Fruit fly (Drosophila melanogaster) whole organism, embryonic: ENCODE data around the gene CG43731.

Experiments used
- Bteb2 ChIP-seq: fragments of 200-800 bp; sonication (Bioruptor generic); optimal IDR thresholded peaks from 2 replicates; lab custom pipeline; 2016; ENCODE audit warnings: missing biosample characterization, missing genetic modification characterization
- CG10274 ChIP-seq: fragments of 200-800 bp; sonication (Bioruptor generic); optimal IDR thresholded peaks from 3 replicates; lab custom pipeline; 2017; ENCODE audit warnings: missing biosample characterization, mild to moderate bottlenecking, missing genetic modification characterization
- CG10543 ChIP-seq: fragments of 200-800 bp; sonication (Bioruptor generic); optimal IDR thresholded peaks from 3 replicates; lab custom pipeline; 2017; ENCODE audit warnings: missing biosample characterization, mild to moderate bottlenecking, missing genetic modification characterization, moderate library complexity
- CG11723 ChIP-seq: fragments of 200-800 bp; sonication (Bioruptor generic); optimal IDR thresholded peaks from 2 replicates; lab custom pipeline; 2017; ENCODE audit warnings: missing biosample characterization, mild to moderate bottlenecking, missing genetic modification characterization
- CG12744 ChIP-seq: fragments of 200-800 bp; sonication (Bioruptor generic); optimal IDR thresholded peaks from 2 replicates; lab custom pipeline; 2016; ENCODE audit warnings: missing biosample characterization, missing genetic modification characterization
- CG12942 ChIP-seq: fragments of 200-800 bp; sonication (Bioruptor generic); optimal IDR thresholded peaks from 3 replicates; lab custom pipeline; 2016; ENCODE audit warnings: missing biosample characterization, missing genetic modification characterization
- CG15479 ChIP-seq: fragments of 200-800 bp; sonication (Bioruptor generic); optimal IDR thresholded peaks from 3 replicates; lab custom pipeline; 2019; ENCODE audit warnings: missing biosample characterization, mild to moderate bottlenecking, missing genetic modification characterization, moderate library complexity
- CG15514 ChIP-seq: fragments of 200-800 bp; sonication (Bioruptor generic); optimal IDR thresholded peaks from 3 replicates; lab custom pipeline; 2017; ENCODE audit warnings: missing biosample characterization, missing genetic modification characterization, mild to moderate bottlenecking, moderate library complexity, missing genetic modification reagents
- CG15601 ChIP-seq: fragments of 200-800 bp; sonication (Bioruptor generic); optimal IDR thresholded peaks from 3 replicates; lab custom pipeline; 2019; ENCODE audit warnings: missing biosample characterization, mild to moderate bottlenecking, missing genetic modification characterization, moderate library complexity
- CG17829 ChIP-seq: fragments of 200-800 bp; optimal IDR thresholded peaks from 2 replicates; lab custom pipeline; 2019; ENCODE audit warnings: missing biosample characterization, mild to moderate bottlenecking, missing genetic modification characterization, moderate library complexity
- CG17912 ChIP-seq: fragments of 200-800 bp; sonication (Bioruptor generic); optimal IDR thresholded peaks from 2 replicates; lab custom pipeline; 2018; ENCODE audit warnings: missing biosample characterization, mild to moderate bottlenecking, missing genetic modification characterization
- CG18599 ChIP-seq: fragments of 200-800 bp; sonication (Bioruptor generic); optimal IDR thresholded peaks from 3 replicates; lab custom pipeline; 2017; ENCODE audit warnings: missing biosample characterization, missing genetic modification characterization, mild to moderate bottlenecking, moderate library complexity, missing genetic modification reagents
- CG30403 ChIP-seq: fragments of 200-800 bp; sonication (Bioruptor generic); optimal IDR thresholded peaks from 3 replicates; lab custom pipeline; 2016; ENCODE audit warnings: missing biosample characterization, missing genetic modification characterization
- CG3281 ChIP-seq: fragments of 200-800 bp; sonication (Bioruptor generic); optimal IDR thresholded peaks from 3 replicates; lab custom pipeline; 2017; ENCODE audit warnings: missing biosample characterization, mild to moderate bottlenecking, missing genetic modification characterization
- CG34422 ChIP-seq: fragments of 200-800 bp; sonication (Bioruptor generic); IDR thresholded peaks from 3 replicates; pipeline ENCODE4 v1.3.6; 2022; ENCODE audit warnings: missing biosample characterization, missing genetic modification characterization
- CG8281 ChIP-seq: fragments of 200-800 bp; sonication (Bioruptor generic); optimal IDR thresholded peaks from 2 replicates; lab custom pipeline; 2018; ENCODE audit warnings: missing biosample characterization, mild to moderate bottlenecking, missing genetic modification characterization, moderate library complexity
- CG8290 ChIP-seq, 3 experiments: fragments of 200-800 bp; sonication (Bioruptor generic); optimal IDR thresholded peaks; 2 replicates each; lab custom pipeline; 2016 to 2019; ENCODE audit warnings: missing biosample characterization in 3 of 3, missing genetic modification characterization in 3 of 3, mild to moderate bottlenecking in 2 of 3, moderate library complexity in 1 of 3
- CG8924 ChIP-seq: fragments of 200-800 bp; optimal IDR thresholded peaks from 3 replicates; lab custom pipeline; 2019; ENCODE audit warnings: missing biosample characterization, mild to moderate bottlenecking, missing genetic modification characterization, moderate library complexity
- Dbx ChIP-seq: fragments of 200-800 bp; sonication (Bioruptor generic); IDR thresholded peaks from 3 replicates; pipeline ENCODE4 v1.3.6; 2022; ENCODE audit warnings: missing biosample characterization, missing genetic modification characterization
- Fer2 ChIP-seq: fragments of 200-800 bp; sonication (Bioruptor generic); optimal IDR thresholded peaks from 2 replicates; lab custom pipeline; 2018; ENCODE audit warnings: missing biosample characterization, mild to moderate bottlenecking, missing genetic modification characterization, moderate library complexity
- HLHmδ ChIP-seq: fragments of 200-800 bp; sonication (Bioruptor generic); optimal IDR thresholded peaks from 2 replicates; lab custom pipeline; 2018; ENCODE audit warnings: missing biosample characterization, mild to moderate bottlenecking, missing genetic modification characterization, moderate library complexity
- Hr3 ChIP-seq: fragments of 200-800 bp; sonication (Bioruptor generic); optimal IDR thresholded peaks from 3 replicates; lab custom pipeline; 2016; ENCODE audit warnings: missing biosample characterization, missing genetic modification characterization
- MBD-R2 ChIP-seq: fragments of 200-800 bp; sonication (Bioruptor generic); IDR thresholded peaks from 2 replicates; pipeline ENCODE4 v1.3.6; 2022; ENCODE audit warnings: missing biosample characterization, missing genetic modification characterization
- Mes4 ChIP-seq: fragments of 200-800 bp; sonication (Bioruptor generic); optimal IDR thresholded peaks from 2 replicates; lab custom pipeline; 2016; ENCODE audit warnings: missing biosample characterization, missing genetic modification characterization
- NC2β ChIP-seq: fragments of 200-800 bp; sonication (Bioruptor generic); optimal IDR thresholded peaks from 2 replicates; lab custom pipeline; 2016; ENCODE audit warnings: missing biosample characterization, missing genetic modification characterization
- NK7.1 ChIP-seq: fragments of 200-800 bp; sonication (Bioruptor generic); optimal IDR thresholded peaks from 3 replicates; lab custom pipeline; 2016; ENCODE audit warnings: missing biosample characterization, missing genetic modification characterization
- PHDP ChIP-seq: fragments of 200-800 bp; sonication (Bioruptor generic); optimal IDR thresholded peaks from 3 replicates; lab custom pipeline; 2018; ENCODE audit warnings: missing biosample characterization, mild to moderate bottlenecking, missing genetic modification characterization, moderate library complexity
- Side ChIP-seq: fragments of 200-800 bp; sonication (Bioruptor generic); optimal IDR thresholded peaks from 2 replicates; lab custom pipeline; 2016; ENCODE audit warnings: missing biosample characterization, missing genetic modification characterization
- Xbp1 ChIP-seq: fragments of 200-800 bp; sonication (Bioruptor generic); optimal IDR thresholded peaks from 3 replicates; lab custom pipeline; 2016; ENCODE audit warnings: missing biosample characterization, mild to moderate bottlenecking, missing genetic modification characterization
- al ChIP-seq: fragments of 200-800 bp; sonication (Bioruptor generic); IDR thresholded peaks from 2 replicates; pipeline ENCODE4 v1.3.6; 2022; ENCODE audit warnings: missing biosample characterization, missing genetic modification characterization
- cato ChIP-seq: fragments of 200-800 bp; sonication (Bioruptor generic); optimal IDR thresholded peaks from 2 replicates; lab custom pipeline; 2016; ENCODE audit warnings: missing biosample characterization, missing genetic modification characterization, borderline replicate concordance
- chm ChIP-seq: fragments of 200-800 bp; sonication (Bioruptor generic); IDR thresholded peaks from 2 replicates; pipeline ENCODE4 v1.3.6; 2022; ENCODE audit warnings: missing biosample characterization, missing genetic modification characterization
- dmrt11E ChIP-seq: fragments of 200-800 bp; sonication (Bioruptor generic); optimal IDR thresholded peaks from 3 replicates; lab custom pipeline; 2018; ENCODE audit warnings: missing biosample characterization, mild to moderate bottlenecking, missing genetic modification characterization, moderate library complexity
- emc ChIP-seq: fragments of 200-800 bp; sonication (Bioruptor generic); optimal IDR thresholded peaks from 2 replicates; lab custom pipeline; 2016; ENCODE audit warnings: missing biosample characterization, missing genetic modification characterization
- esg ChIP-seq: fragments of 200-800 bp; sonication (Bioruptor generic); conservative IDR thresholded peaks from 2 replicates; pipeline ENCODE4 v1.3.6; 2022; ENCODE audit warnings: missing biosample characterization, missing genetic modification characterization
- eve ChIP-seq, 2 experiments: fragments of >200 bp; optimal IDR thresholded peaks; 2 replicates each; lab custom pipeline; 2017; ENCODE audit warnings: missing biosample characterization in 2 of 2, missing genetic modification characterization in 2 of 2
- fd102C ChIP-seq: fragments of 200-800 bp; sonication (Bioruptor generic); optimal IDR thresholded peaks from 2 replicates; lab custom pipeline; 2018; ENCODE audit warnings: missing biosample characterization, mild to moderate bottlenecking, missing genetic modification characterization, moderate library complexity
- ftz-f1 ChIP-seq: fragments of 200-800 bp; sonication (Bioruptor generic); optimal IDR thresholded peaks from 2 replicates; lab custom pipeline; 2016; ENCODE audit warnings: missing biosample characterization, missing genetic modification characterization
- h ChIP-seq: fragments of >200 bp; optimal IDR thresholded peaks from 2 replicates; lab custom pipeline; 2017
- kay ChIP-seq: fragments of 200-800 bp; sonication (Bioruptor generic); optimal IDR thresholded peaks from 2 replicates; lab custom pipeline; 2016; ENCODE audit warnings: missing biosample characterization, missing genetic modification characterization
- mam ChIP-seq: fragments of 200-800 bp; sonication (Bioruptor generic); optimal IDR thresholded peaks from 3 replicates; lab custom pipeline; 2016; ENCODE audit warnings: missing biosample characterization, missing genetic modification characterization
- pho ChIP-seq: fragments of 200-800 bp; sonication (Bioruptor generic); optimal IDR thresholded peaks from 2 replicates; lab custom pipeline; 2016; ENCODE audit warnings: missing biosample characterization, missing genetic modification characterization
- repo ChIP-seq: fragments of 200-800 bp; sonication (Bioruptor generic); optimal IDR thresholded peaks from 2 replicates; lab custom pipeline; 2016; ENCODE audit warnings: missing biosample characterization, missing genetic modification characterization
- schlank ChIP-seq: fragments of 200-800 bp; sonication (Bioruptor generic); optimal IDR thresholded peaks from 2 replicates; lab custom pipeline; 2018; ENCODE audit warnings: missing biosample characterization, mild to moderate bottlenecking, missing genetic modification characterization
- shn ChIP-seq: fragments of 200-800 bp; sonication (Bioruptor generic); optimal IDR thresholded peaks from 3 replicates; lab custom pipeline; 2016; ENCODE audit warnings: missing biosample characterization, missing genetic modification characterization
- tap ChIP-seq: fragments of 200-800 bp; optimal IDR thresholded peaks from 3 replicates; lab custom pipeline; 2019; ENCODE audit warnings: missing biosample characterization, mild to moderate bottlenecking, missing genetic modification characterization, moderate library complexity
- toy ChIP-seq: fragments of 200-800 bp; sonication (Bioruptor generic); IDR thresholded peaks from 2 replicates; pipeline ENCODE4 v1.3.6; 2022; ENCODE audit warnings: missing biosample characterization, missing genetic modification characterization
- vnd ChIP-seq: fragments of 200-800 bp; sonication (Bioruptor generic); IDR thresholded peaks from 3 replicates; pipeline ENCODE4 v1.3.6; 2022; ENCODE audit warnings: missing biosample characterization, missing genetic modification characterization; ENCODE audit not compliant: partially characterized antibody
- zfh1 ChIP-seq: fragments of 200-800 bp; sonication (Bioruptor generic); IDR thresholded peaks from 3 replicates; pipeline ENCODE4 v1.3.6; 2022; ENCODE audit warnings: missing biosample characterization, missing genetic modification characterization

CG43731 gene

dm6 chr2L:19133465-19134365, 31.9 kb downstream of the CG43731 start, which contains the start of gene brat (continued):
- no peak for TF ChIP-seq CG10274
- TF ChIP-seq al (GFP tag; lab: Robert Waterston, UW) = no peak
- TF ChIP-seq CG18599 = peak; percentile 49
- peak; percentile 8 for TF ChIP-seq NK7.1 (GFP tag; lab: Kevin White, UChicago)
- peak; percentile 93 for TF ChIP-seq vnd
- no peak for TF ChIP-seq CG8281
- TF ChIP-seq esg (GFP tag; lab: Robert Waterston, UW) = no peak; the same call in 1 of the 2 replicates
- peak; percentile 3 for TF ChIP-seq tap
- TF ChIP-seq zfh1 (GFP tag; lab: Robert Waterston, UW) = no peak
- TF ChIP-seq chm = no peak
- TF ChIP-seq shn (GFP tag; lab: Kevin White, UChicago) = peak; percentile 62
- TF ChIP-seq fd102C (GFP tag; lab: Kevin White, UChicago) = no peak
- TF ChIP-seq CG3281 (GFP tag; lab: Kevin White, UChicago) = peak; percentile 38
- TF ChIP-seq Fer2 = peak; percentile 33
- peak; percentile 70 for TF ChIP-seq CG30403
- TF ChIP-seq Hr3 (GFP tag; lab: Kevin White, UChicago) = peak; percentile 60
- no peak for TF ChIP-seq toy (GFP tag; lab: Robert Waterston, UW)
- TF ChIP-seq CG11723 (GFP tag; lab: Kevin White, UChicago) = no peak
- peak; percentile 59 for TF ChIP-seq pho (GFP tag; lab: Kevin White, UChicago)
- TF ChIP-seq Mes4 (GFP tag; lab: Kevin White, UChicago) = no peak
- 0 out of 3 replicates have a peak, but pooled peaks have one; percentile 22 for TF ChIP-seq Dbx (GFP tag; lab: Robert Waterston, UW)
- peak; percentile 3 for TF ChIP-seq CG15479 (GFP tag; lab: Kevin White, UChicago)
- TF ChIP-seq CG15601 = peak; percentile 14
- peak; percentile 71 for TF ChIP-seq Side (GFP tag; lab: Kevin White, UChicago)
- TF ChIP-seq Bteb2 (GFP tag; lab: Kevin White, UChicago) = peak; percentile 35
- TF ChIP-seq MBD-R2 (GFP tag; lab: Robert Waterston, UW) = peak; percentile 41
- TF ChIP-seq repo (GFP tag; lab: Kevin White, UChicago) = peak; percentile 18
- TF ChIP-seq cato (GFP tag; lab: Kevin White, UChicago) = peak; percentile 1
- no peak for TF ChIP-seq kay (GFP tag; lab: Kevin White, UChicago)
- no peak for TF ChIP-seq eve (GFP tag; optimal IDR thresholded peaks at IDR 0.05; lab: Kevin White, UChicago)
- peak; percentile 75 for TF ChIP-seq CG17829 (tag; lab: Kevin White, UChicago)
- peak; percentile 88 for TF ChIP-seq CG15514 (GFP tag; lab: Kevin White, UChicago)
- no peak for TF ChIP-seq ftz-f1 (GFP tag; lab: Kevin White, UChicago)
- TF ChIP-seq CG34422 (GFP tag; lab: Robert Waterston, UW) = 0 out of 3 replicates have a peak, but pooled peaks have one; percentile 56
- TF ChIP-seq mam (GFP tag; lab: Kevin White, UChicago) = peak; percentile 73
- TF ChIP-seq h = no peak
- TF ChIP-seq CG8290 (GFP tag; optimal IDR thresholded peaks at IDR 0.05; lab: Kevin White, UChicago) = peak; percentile 5
- TF ChIP-seq CG8290 (tag; optimal IDR thresholded peaks at IDR 0.05; lab: Kevin White, UChicago) = peak; percentile 4 to 36
- TF ChIP-seq PHDP (tag; lab: Kevin White, UChicago) = peak; percentile 40
- TF ChIP-seq CG17912 (GFP tag; lab: Kevin White, UChicago) = no peak
- no peak for TF ChIP-seq schlank (tag; lab: Kevin White, UChicago)
- TF ChIP-seq CG12744 (GFP tag; lab: Kevin White, UChicago) = no peak
- peak; percentile 55 for TF ChIP-seq Xbp1 (GFP tag; lab: Kevin White, UChicago)
- TF ChIP-seq dmrt11E (tag; lab: Kevin White, UChicago) = peak; percentile 53
- peak; percentile 10 for TF ChIP-seq NC2β (GFP tag; lab: Kevin White, UChicago)
- no peak for TF ChIP-seq HLHmδ (GFP tag; lab: Kevin White, UChicago)
- peak; percentile 47 for TF ChIP-seq CG8924
- no peak for TF ChIP-seq CG12942 (GFP tag; lab: Kevin White, UChicago)
- no peak for TF ChIP-seq emc
- TF ChIP-seq CG10543 = peak; percentile 61
